Worm (Caenorhabditis elegans) whole organism, early embryonic: ENCODE results near the gene T23E1.3.

ENCODE experiments used
- B0310.2 ChIP-seq: sonication (generic microtip); optimal IDR thresholded peaks from 2 replicates; lab custom pipeline; 2016; ENCODE audit warnings: mild to moderate bottlenecking, missing genetic modification characterization, missing compliant biosample characterization
- F13C5.2 ChIP-seq: sonication (generic microtip); optimal IDR thresholded peaks from 2 replicates; lab custom pipeline; 2017; ENCODE audit warnings: mild to moderate bottlenecking, missing genetic modification characterization, inconsistent platforms, missing compliant biosample characterization
- aly-1 ChIP-seq: sonication (generic microtip); optimal IDR thresholded peaks from 2 replicates; lab custom pipeline; 2016; ENCODE audit warnings: missing genetic modification characterization, missing compliant biosample characterization
- ama-1 ChIP-seq: fragments of 150-350 bp; optimal IDR thresholded peaks from 2 replicates; lab custom pipeline; 2014
- ceh-13 ChIP-seq: fragments of 200-800 bp; sonication (Bioruptor generic); optimal IDR thresholded peaks from 2 replicates; lab custom pipeline; 2018; ENCODE audit warnings: mild to moderate bottlenecking, missing genetic modification characterization, missing compliant biosample characterization
- ceh-36 ChIP-seq: sonication (generic microtip); optimal IDR thresholded peaks from 2 replicates; lab custom pipeline; 2016; ENCODE audit warnings: missing genetic modification characterization, inconsistent platforms, missing compliant biosample characterization
- ets-7 ChIP-seq: sonication (generic microtip); optimal IDR thresholded peaks from 2 replicates; lab custom pipeline; 2016; ENCODE audit warnings: missing genotype, missing genetic modification characterization, missing compliant biosample characterization
- flt-1 ChIP-seq: fragments of 200-800 bp; sonication (Bioruptor generic); IDR thresholded peaks from 2 replicates; pipeline ENCODE4 v1.3.6; 2022; ENCODE audit warnings: missing genetic modification characterization, missing compliant biosample characterization
- hmbx-1 ChIP-seq: sonication (generic microtip); optimal IDR thresholded peaks from 2 replicates; lab custom pipeline; 2016; ENCODE audit warnings: mild to moderate bottlenecking, missing genetic modification characterization, missing compliant biosample characterization
- hmg-4 ChIP-seq: fragments of 200-800 bp; sonication (Bioruptor generic); optimal IDR thresholded peaks from 2 replicates; lab custom pipeline; 2018; ENCODE audit warnings: mild to moderate bottlenecking, missing genetic modification characterization, missing compliant biosample characterization
- hnd-1 ChIP-seq: sonication (generic microtip); optimal IDR thresholded peaks from 2 replicates; lab custom pipeline; 2016; ENCODE audit warnings: missing genetic modification characterization, missing compliant biosample characterization
- pes-1 ChIP-seq: fragments of 200-800 bp; sonication (Bioruptor generic); IDR thresholded peaks from 2 replicates; pipeline ENCODE4 v1.3.6; 2022; ENCODE audit warnings: missing genetic modification reagents, missing genetic modification characterization, missing compliant biosample characterization
- scrt-1 ChIP-seq: fragments of 200-800 bp; sonication (Bioruptor generic); IDR thresholded peaks from 2 replicates; pipeline ENCODE4 v1.3.6; 2022; ENCODE audit warnings: missing genetic modification characterization, missing compliant biosample characterization
- sea-1 ChIP-seq: fragments of 200-800 bp; sonication (Bioruptor generic); conservative IDR thresholded peaks from 2 replicates; pipeline ENCODE4 v1.3.6; 2022; ENCODE audit warnings: missing genetic modification characterization, missing compliant biosample characterization
- tbx-11 ChIP-seq: fragments of 200-800 bp; sonication (Bioruptor generic); IDR thresholded peaks from 2 replicates; pipeline ENCODE4 v1.3.6; 2022; ENCODE audit warnings: missing genetic modification characterization, missing compliant biosample characterization
- tbx-37 ChIP-seq: fragments of 200-800 bp; sonication (Bioruptor generic); conservative IDR thresholded peaks from 2 replicates; pipeline ENCODE4 v1.3.6; 2022; ENCODE audit warnings: missing genetic modification reagents, missing genetic modification characterization, missing compliant biosample characterization
- tra-4 ChIP-seq: sonication (generic microtip); optimal IDR thresholded peaks from 2 replicates; lab custom pipeline; 2017; ENCODE audit warnings: missing genetic modification characterization, missing compliant biosample characterization

T23E1.3 gene

DNA sequence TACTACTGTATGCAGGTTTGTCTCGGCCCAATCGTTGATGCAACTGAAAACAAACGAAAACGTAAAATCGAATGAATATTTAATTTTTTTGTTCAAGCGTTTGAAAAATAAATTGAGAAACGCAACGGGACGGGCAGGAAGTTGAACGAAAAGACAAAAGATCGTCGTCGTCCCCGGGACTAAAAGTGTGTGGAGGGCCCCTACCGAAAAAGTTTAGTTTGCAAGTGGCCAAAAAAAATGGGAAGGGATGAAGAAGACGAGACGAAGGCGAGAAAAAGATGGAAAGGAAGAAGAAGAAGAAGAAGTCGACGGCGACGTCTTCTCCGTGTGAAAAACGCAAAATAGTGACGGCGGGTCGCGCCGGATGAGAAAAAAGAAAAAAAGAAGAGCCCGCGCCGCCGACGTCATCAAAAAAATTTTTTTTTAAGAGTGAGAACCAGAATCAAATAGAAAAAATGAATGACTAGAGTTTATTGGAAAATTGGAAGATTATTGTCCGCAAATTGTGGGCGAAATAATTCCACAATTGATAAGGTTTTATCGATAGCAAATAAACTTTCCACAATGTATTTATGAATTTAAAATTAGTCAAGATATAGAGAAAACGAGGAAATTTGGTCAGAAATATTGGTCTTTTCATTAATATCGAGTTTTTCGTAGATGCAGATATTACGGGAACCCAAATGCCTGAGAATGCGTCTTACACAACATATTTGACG lies 12.4 kb upstream of the T23E1.3 start, which contains the start of gene mca-3:
Gene mca-3 (minus strand): TSS at position 51 of the 719 bp plus-strand sequence.
- no peak for TF ChIP-seq ama-1 (lab: Kevin White, UChicago)
- no peak for TF ChIP-seq ceh-36 (tag; lab: Kevin White, UChicago)
- TF ChIP-seq sea-1 (GFP tag; lab: Robert Waterston, UW): no peak
- TF ChIP-seq hmbx-1 (tag; lab: Kevin White, UChicago): no peak
- no peak for TF ChIP-seq scrt-1
- no peak for TF ChIP-seq ets-7 (tag; lab: Kevin White, UChicago)
- no peak for TF ChIP-seq hnd-1 (tag; lab: Kevin White, UChicago)
- no peak for TF ChIP-seq flt-1 (GFP tag; lab: Robert Waterston, UW)
- TF ChIP-seq tbx-37: no peak

DNA sequence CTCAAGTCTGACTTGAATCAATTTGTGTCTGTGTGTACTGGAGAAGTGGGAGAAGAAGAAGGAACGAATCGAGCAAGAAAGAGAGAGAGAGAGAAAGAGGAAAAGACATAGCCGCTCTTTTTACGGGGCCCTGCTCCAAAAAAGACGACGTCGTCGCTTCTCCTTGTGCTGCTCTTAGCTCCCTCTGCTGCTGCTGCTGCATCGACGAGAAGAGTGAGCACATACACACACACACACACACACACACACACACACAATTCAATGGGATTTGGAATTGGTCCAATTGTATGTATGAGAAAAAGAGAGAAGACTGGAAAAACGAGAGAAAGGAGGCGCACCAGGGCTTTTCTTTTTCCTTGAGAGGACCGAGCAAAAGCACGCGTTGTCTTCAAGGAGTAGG lies 10.7 kb upstream of the T23E1.3 start:
- TF ChIP-seq aly-1 (no peak), hmg-4 (GFP tag; lab: Kevin White, UChicago) (peak; percentile 36)

DNA sequence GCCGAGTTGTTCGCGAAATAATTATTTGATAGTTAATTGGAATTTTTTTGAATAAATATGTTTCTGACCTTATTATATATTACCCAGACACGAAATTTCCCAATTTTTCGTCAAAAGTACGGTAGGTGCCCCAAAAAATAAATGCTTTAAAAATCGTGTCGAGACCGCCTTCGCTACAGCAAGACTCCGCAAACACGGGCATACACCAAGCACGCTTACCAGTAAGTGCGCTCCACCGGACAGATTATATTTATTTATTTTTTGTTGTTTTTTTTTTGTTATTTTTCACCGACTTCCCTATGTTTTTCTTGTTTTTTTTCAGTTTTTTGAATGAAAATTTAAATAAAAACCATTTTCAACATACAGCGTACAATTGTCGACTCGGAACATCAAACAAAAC lies 9.2 kb upstream of the T23E1.3 start:
- no peak for TF ChIP-seq sea-1 (GFP tag; lab: Robert Waterston, UW)
- TF ChIP-seq ceh-13 (GFP tag; lab: Kevin White, UChicago): no peak
- no peak for TF ChIP-seq F13C5.2 (tag; lab: Kevin White, UChicago)
- no peak for TF ChIP-seq ama-1 (lab: Kevin White, UChicago)
- TF ChIP-seq scrt-1: no peak
- no peak for TF ChIP-seq ets-7 (tag; lab: Kevin White, UChicago)
- no peak for TF ChIP-seq hnd-1 (tag; lab: Kevin White, UChicago)
- no peak for TF ChIP-seq B0310.2
- TF ChIP-seq tra-4 (tag; lab: Kevin White, UChicago): no peak

DNA sequence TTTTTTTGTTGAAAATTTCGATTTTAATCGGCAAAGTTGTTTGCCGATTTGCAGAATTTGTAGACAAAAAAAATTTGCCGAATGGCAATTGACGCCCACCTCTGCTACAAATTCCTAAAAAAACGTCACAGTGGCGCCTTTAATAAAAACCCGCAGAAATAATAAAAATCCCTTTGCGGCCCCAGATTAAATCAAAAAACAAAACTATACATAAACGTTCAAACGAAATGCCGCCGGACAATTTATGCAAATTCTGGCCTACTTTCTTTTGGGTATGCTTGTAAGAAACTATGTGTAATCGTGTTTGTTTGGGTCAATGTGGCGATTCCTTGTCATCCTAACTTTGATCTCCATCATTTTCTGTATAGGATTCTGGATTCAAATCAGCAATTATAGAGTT lies 5.4 kb downstream of the T23E1.3 start, which contains the start of gene T23E1.1:
Gene T23E1.1 (plus strand): TSS at position 301 of the 400 bp plus-strand sequence.
- TF ChIP-seq tbx-37 (no peak), F13C5.2 (tag; lab: Kevin White, UChicago) (no peak), tbx-11 (GFP tag; lab: Robert Waterston, UW) (no peak), ets-7 (tag; lab: Kevin White, UChicago) (no peak), aly-1 (no peak), ceh-13 (GFP tag; lab: Kevin White, UChicago) (no peak), scrt-1 (no peak), sea-1 (GFP tag; lab: Robert Waterston, UW) (no peak), hnd-1 (tag; lab: Kevin White, UChicago) (no peak), B0310.2 (no peak), tra-4 (tag; lab: Kevin White, UChicago) (no peak), pes-1 (GFP tag; lab: Robert Waterston, UW) (no peak), hmbx-1 (tag; lab: Kevin White, UChicago) (no peak), ceh-36 (tag; lab: Kevin White, UChicago) (no peak)

DNA sequence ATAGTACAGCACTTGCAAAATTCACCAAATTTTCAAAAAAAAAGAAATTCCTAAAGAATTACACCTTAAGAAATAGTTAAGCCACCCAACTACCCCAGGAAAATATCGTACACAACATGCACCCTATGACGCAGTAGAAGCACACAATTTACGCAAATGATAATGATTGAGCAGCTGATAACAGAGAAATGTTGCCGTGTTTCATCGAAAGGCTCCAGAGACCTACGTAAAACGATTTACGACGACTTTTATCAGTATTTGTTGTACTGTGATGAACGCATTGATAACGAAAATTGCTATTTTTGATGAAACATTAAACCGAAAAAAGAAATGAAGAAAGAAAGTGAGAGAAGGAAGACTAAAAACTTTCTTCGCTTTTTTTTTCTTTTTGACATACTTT lies 12.5 kb downstream of the T23E1.3 start:
- TF ChIP-seq hmbx-1 (tag; lab: Kevin White, UChicago) (no peak), tra-4 (tag; lab: Kevin White, UChicago) (no peak), pes-1 (GFP tag; lab: Robert Waterston, UW) (no peak), B0310.2 (no peak), hmg-4 (GFP tag; lab: Kevin White, UChicago) (no peak), ama-1 (lab: Kevin White, UChicago) (no peak), hnd-1 (tag; lab: Kevin White, UChicago) (no peak), ceh-13 (GFP tag; lab: Kevin White, UChicago) (no peak), F13C5.2 (tag; lab: Kevin White, UChicago) (no peak), sea-1 (GFP tag; lab: Robert Waterston, UW) (no peak), aly-1 (no peak), tbx-37 (no peak)

DNA sequence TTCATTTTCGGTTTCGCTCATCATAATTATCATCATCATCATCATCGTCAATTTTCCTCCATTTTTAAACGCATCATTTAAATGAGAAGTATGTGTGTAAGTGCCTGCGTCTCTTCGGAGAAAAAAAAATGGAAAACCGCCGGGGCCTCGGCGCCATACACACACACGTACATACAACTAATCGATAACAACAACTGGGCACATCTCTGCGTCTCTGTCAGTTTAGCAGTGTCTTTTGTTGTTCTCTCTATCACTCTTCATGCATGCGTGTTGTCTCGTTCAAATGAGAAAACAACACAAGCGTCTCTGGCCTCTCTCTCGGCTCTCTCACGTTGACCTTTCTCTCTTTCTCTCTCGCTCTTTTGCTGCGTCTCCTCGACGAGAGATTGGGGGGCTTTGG lies 15.1 kb downstream of the T23E1.3 start:
- TF ChIP-seq ama-1 (lab: Kevin White, UChicago) (no peak), tbx-37 (0 out of 2 replicates have a peak, but pooled peaks have one; percentile 13), F13C5.2 (tag; lab: Kevin White, UChicago) (peak; percentile 48)

DNA sequence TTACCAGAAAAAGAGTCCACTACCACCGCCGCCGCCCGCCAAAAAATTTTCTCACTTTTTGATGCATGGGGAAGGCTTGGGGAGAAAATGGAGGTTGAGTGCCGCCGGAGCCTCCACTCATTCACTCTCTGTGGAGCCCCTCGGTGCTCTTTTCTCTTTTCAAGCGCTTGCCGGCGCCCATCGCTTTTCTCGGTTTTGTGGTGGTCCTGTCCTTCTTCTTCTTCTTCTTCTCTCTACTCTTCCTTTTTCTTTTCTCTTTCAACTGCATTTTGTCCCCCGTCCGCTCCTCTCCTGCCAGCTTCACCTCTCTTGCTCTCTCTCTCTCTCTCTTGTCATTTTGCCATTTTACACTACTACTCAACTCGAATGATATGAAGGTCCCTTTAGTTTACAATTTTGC lies 17.9 kb downstream of the T23E1.3 start:
- TF ChIP-seq flt-1 (GFP tag; lab: Robert Waterston, UW): no peak
- no peak for TF ChIP-seq tbx-37
- TF ChIP-seq scrt-1: no peak
- TF ChIP-seq ceh-13 (GFP tag; lab: Kevin White, UChicago): no peak
- TF ChIP-seq pes-1 (GFP tag; lab: Robert Waterston, UW): no peak
- no peak for TF ChIP-seq ets-7 (tag; lab: Kevin White, UChicago)
- no peak for TF ChIP-seq ceh-36 (tag; lab: Kevin White, UChicago)
- no peak for TF ChIP-seq hmg-4 (GFP tag; lab: Kevin White, UChicago)
- TF ChIP-seq hmbx-1 (tag; lab: Kevin White, UChicago): no peak
- TF ChIP-seq B0310.2: no peak
- no peak for TF ChIP-seq aly-1
- no peak for TF ChIP-seq tbx-11 (GFP tag; lab: Robert Waterston, UW)
- TF ChIP-seq hnd-1 (tag; lab: Kevin White, UChicago): no peak
- TF ChIP-seq sea-1 (GFP tag; lab: Robert Waterston, UW): no peak

DNA sequence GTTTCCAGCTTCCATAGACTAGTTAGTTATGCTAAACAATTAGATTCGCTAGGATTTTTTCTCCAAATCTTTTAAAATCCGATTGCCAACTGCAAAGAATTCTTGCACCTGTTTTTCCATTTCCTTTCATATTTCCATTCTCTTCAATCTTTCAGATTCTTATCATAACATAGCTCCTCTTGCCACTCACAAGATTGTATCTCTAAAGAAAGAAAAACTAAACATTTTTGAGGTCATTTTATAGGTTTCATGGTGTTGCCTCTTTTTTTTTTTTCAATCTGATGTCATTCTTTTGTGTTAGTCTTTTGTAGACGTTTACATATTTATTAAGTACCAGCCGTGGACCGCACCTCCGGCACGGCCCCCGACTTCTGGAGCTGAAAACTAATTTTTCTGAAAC lies 19.7 kb downstream of the T23E1.3 start:
- no peak for TF ChIP-seq pes-1 (GFP tag; lab: Robert Waterston, UW)
- no peak for TF ChIP-seq aly-1
- TF ChIP-seq tra-4 (tag; lab: Kevin White, UChicago): no peak
- TF ChIP-seq scrt-1: no peak
- no peak for TF ChIP-seq hmbx-1 (tag; lab: Kevin White, UChicago)
- TF ChIP-seq sea-1 (GFP tag; lab: Robert Waterston, UW): no peak
- no peak for TF ChIP-seq ets-7 (tag; lab: Kevin White, UChicago)
- TF ChIP-seq B0310.2: no peak
- TF ChIP-seq ceh-36 (tag; lab: Kevin White, UChicago): no peak
- TF ChIP-seq ceh-13 (GFP tag; lab: Kevin White, UChicago): no peak
- TF ChIP-seq F13C5.2 (tag; lab: Kevin White, UChicago): no peak
- no peak for TF ChIP-seq hmg-4 (GFP tag; lab: Kevin White, UChicago)
- TF ChIP-seq flt-1 (GFP tag; lab: Robert Waterston, UW): no peak
- TF ChIP-seq ama-1 (lab: Kevin White, UChicago): no peak
- no peak for TF ChIP-seq tbx-11 (GFP tag; lab: Robert Waterston, UW)
- no peak for TF ChIP-seq hnd-1 (tag; lab: Kevin White, UChicago)
